Worm (Caenorhabditis elegans): ENCODE measurements around the gene ptp-4A2.

ptp-4A2 gene

DNA sequence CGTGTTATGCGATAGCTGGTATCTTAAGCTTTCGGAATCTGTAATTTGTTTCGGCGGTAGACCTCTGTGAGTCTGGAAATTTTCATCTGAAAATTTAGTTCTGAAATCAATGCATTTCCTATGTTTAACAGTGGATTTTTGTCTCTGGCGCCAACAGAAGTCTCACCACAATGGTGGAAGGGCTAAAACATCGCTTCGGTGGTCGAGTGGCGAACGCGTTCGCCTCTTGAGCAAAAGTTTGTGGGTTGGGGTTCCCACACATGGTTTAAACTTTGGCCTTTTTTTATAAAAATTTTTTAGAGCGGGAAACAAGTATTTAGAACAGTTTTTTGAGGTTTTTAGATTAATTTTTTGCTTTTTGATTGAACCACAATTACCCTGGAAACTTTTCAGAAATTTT lies 6.7 kb upstream of the ptp-4A2 start:
- TF ChIP-seq D1046.2 (GFP tag; IDR thresholded peaks at IDR 0.05): no peak
- no peak for TF ChIP-seq nhr-28 (tag; optimal IDR thresholded peaks at IDR 0.05)
- TF ChIP-seq zip-2 (tag; optimal IDR thresholded peaks at IDR 0.05): no peak
- no peak for TF ChIP-seq lin-29 (GFP tag; IDR thresholded peaks at IDR 0.05)
- no peak for TF ChIP-seq F44E2.7 (GFP tag; IDR thresholded peaks at IDR 0.05)
- no peak for TF ChIP-seq egl-27 (tag; optimal IDR thresholded peaks at IDR 0.05)
- no peak for TF ChIP-seq ceh-20 (GFP tag; IDR thresholded peaks at IDR 0.05)
- TF ChIP-seq nhr-11 (tag; optimal IDR thresholded peaks at IDR 0.05): no peak
- no peak for TF ChIP-seq lin-15B (tag; optimal IDR thresholded peaks at IDR 0.05)
- no peak for TF ChIP-seq fos-1 (tag; optimal IDR thresholded peaks at IDR 0.05)
- TF ChIP-seq daf-8 (GFP tag; IDR thresholded peaks at IDR 0.05): no peak
- TF ChIP-seq dmd-8 (GFP tag; IDR thresholded peaks at IDR 0.05): no peak
- no peak for TF ChIP-seq lir-3 (tag; optimal IDR thresholded peaks at IDR 0.05)
- TF ChIP-seq zfp-3 (GFP tag; conservative IDR thresholded peaks at IDR 0.05): no peak
- TF ChIP-seq lsy-2 (tag; optimal IDR thresholded peaks at IDR 0.05): no peak

DNA sequence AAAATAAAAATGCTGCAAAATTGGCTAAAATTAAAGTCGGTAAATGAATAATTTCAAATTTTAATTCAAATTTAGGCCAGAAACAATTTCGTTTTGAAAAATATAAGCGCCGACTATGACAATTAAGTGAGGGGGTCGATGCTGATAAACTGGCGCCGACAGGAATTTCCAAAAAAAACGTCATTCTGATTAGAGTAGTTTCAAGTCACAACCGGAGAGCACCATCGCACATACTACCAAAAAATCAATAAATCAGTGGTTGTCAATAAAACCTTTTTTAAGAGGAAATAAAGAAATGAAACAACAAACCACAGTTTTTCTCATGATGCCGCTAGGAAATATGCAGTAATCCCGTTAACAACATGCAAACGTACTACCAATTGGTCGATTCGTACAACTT lies 5.9 kb upstream of the ptp-4A2 start:
- peak; percentile 40 for TF ChIP-seq nhr-28 (tag; optimal IDR thresholded peaks at IDR 0.05)
- peak; percentile 41 for TF ChIP-seq hlh-11 (tag; optimal IDR thresholded peaks at IDR 0.05)
- TF ChIP-seq daf-16 (GFP tag; optimal IDR thresholded peaks at IDR 0.05): no peak
- peak; percentile 71 for TF ChIP-seq daf-16 (tag; optimal IDR thresholded peaks at IDR 0.05)
- TF ChIP-seq ztf-11 (tag; optimal IDR thresholded peaks at IDR 0.05): no peak
- TF ChIP-seq dmd-6 (GFP tag; IDR thresholded peaks at IDR 0.05): peak; percentile 47
- TF ChIP-seq dve-1 (tag; optimal IDR thresholded peaks at IDR 0.05; ENCODE audit: insufficient read depth): peak; percentile 37
- 0 out of 2 replicates have a peak, but pooled peaks have one; percentile 43 for TF ChIP-seq tra-1 (GFP tag; IDR thresholded peaks at IDR 0.05)
- peak; percentile 65 for TF ChIP-seq pqm-1 (tag; optimal IDR thresholded peaks at IDR 0.05)
- no peak for TF ChIP-seq ceh-82 (tag; optimal IDR thresholded peaks at IDR 0.05)
- no peak for TF ChIP-seq daf-8 (GFP tag; IDR thresholded peaks at IDR 0.05)
- peak; percentile 1 for TF ChIP-seq ceh-28 (tag; optimal IDR thresholded peaks at IDR 0.05)
- no peak for TF ChIP-seq php-3 (GFP tag; IDR thresholded peaks at IDR 0.05)

ce11 chrX:3945681-3946080 lies 2.6 kb upstream of the ptp-4A2 start:
- no peak for TF ChIP-seq madf-5 (GFP tag; IDR thresholded peaks at IDR 0.05)
- TF ChIP-seq mep-1 (tag; optimal IDR thresholded peaks at IDR 0.05): peak; percentile 60
- TF ChIP-seq hlh-11 (tag; optimal IDR thresholded peaks at IDR 0.05): peak; percentile 67
- peak; percentile 77 for TF ChIP-seq rbr-2 (tag; optimal IDR thresholded peaks at IDR 0.05)
- TF ChIP-seq nhr-41 (GFP tag; IDR thresholded peaks at IDR 0.05): no peak
- no peak for TF ChIP-seq fos-1 (tag; optimal IDR thresholded peaks at IDR 0.05)
- no peak for TF ChIP-seq jun-1 (tag; optimal IDR thresholded peaks at IDR 0.05)
- TF ChIP-seq nhr-6 (tag; optimal IDR thresholded peaks at IDR 0.05): no peak
- TF ChIP-seq pha-4 (GFP tag; IDR thresholded peaks at IDR 0.05): peak; percentile 55; the same call in 1 of the 2 replicates
- no peak for TF ChIP-seq pha-4 (tag; optimal IDR thresholded peaks at IDR 0.05)
- peak; percentile 64 for TF ChIP-seq hlh-30 (tag; optimal IDR thresholded peaks at IDR 0.05; ENCODE audit: insufficient read depth)
- no peak for TF ChIP-seq F10B5.3 (tag; optimal IDR thresholded peaks at IDR 0.05)
- TF ChIP-seq unc-130 (GFP tag; optimal IDR thresholded peaks at IDR 0.05): no peak
- TF ChIP-seq vab-7 (GFP tag; IDR thresholded peaks at IDR 0.05): peak; percentile 50; the same call in 1 of the 2 replicates
- peak; percentile 2 to 26 for TF ChIP-seq lsy-2 (tag; optimal IDR thresholded peaks at IDR 0.05)
- TF ChIP-seq ztf-7 (tag; optimal IDR thresholded peaks at IDR 0.05): no peak
- TF ChIP-seq dve-1 (tag; optimal IDR thresholded peaks at IDR 0.05; ENCODE audit: insufficient read depth): peak; percentile 29
- 0 out of 2 replicates have a peak, but pooled peaks have one; percentile 48 for TF ChIP-seq php-3 (GFP tag; IDR thresholded peaks at IDR 0.05)
- TF ChIP-seq hif-1 (tag; optimal IDR thresholded peaks at IDR 0.05): peak in 1 of 2 experiments; percentile 50
- no peak for TF ChIP-seq cey-2 (tag; optimal IDR thresholded peaks at IDR 0.05; ENCODE audit: borderline replicate concordance, insufficient read depth)
- peak; percentile 59 for TF ChIP-seq mes-2 (tag; optimal IDR thresholded peaks at IDR 0.05; ENCODE audit: poor library complexity, severe bottlenecking)
- no peak for TF ChIP-seq zfp-3 (GFP tag; conservative IDR thresholded peaks at IDR 0.05)
- peak; percentile 3 for TF ChIP-seq nhr-102 (tag; optimal IDR thresholded peaks at IDR 0.05)
- TF ChIP-seq dmd-6 (GFP tag; IDR thresholded peaks at IDR 0.05): peak; percentile 49
- peak; percentile 61 for TF ChIP-seq nhr-11 (tag; optimal IDR thresholded peaks at IDR 0.05)
- TF ChIP-seq Y105C5A.15 (GFP tag; IDR thresholded peaks at IDR 0.05): no peak
- no peak for TF ChIP-seq skn-1 (tag; optimal IDR thresholded peaks at IDR 0.05)
- TF ChIP-seq dpl-1 (GFP tag; optimal IDR thresholded peaks at IDR 0.05): no peak
- TF ChIP-seq Y5F2A.4 (GFP tag; optimal IDR thresholded peaks at IDR 0.05): no peak
- no peak for TF ChIP-seq spr-3 (GFP tag; optimal IDR thresholded peaks at IDR 0.05)

Data from whole organism, L4 larva.